Worm (Caenorhabditis elegans): Measurements from ENCODE around the gene mig-32.

DNA sequence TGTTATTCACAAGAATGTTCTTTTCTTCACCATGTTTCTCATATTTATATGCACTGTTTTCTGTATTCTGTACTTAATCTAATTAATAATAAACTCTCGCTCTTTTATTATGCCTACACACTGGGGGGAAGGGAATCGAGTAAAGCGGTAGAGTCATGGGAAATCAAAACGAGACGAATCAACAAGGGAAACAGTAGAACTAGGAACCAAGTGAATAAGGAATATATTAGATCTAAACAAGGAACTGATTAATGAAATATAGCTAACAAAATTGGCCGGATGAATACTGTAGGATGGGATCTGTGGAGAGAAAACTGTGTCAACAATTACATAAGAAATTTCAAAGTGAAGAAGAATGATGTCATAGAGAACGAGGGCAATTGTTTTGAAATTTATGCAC lies 43.0 kb upstream of the mig-32 start:
- TF ChIP-seq lin-35 (GFP tag; optimal IDR thresholded peaks at IDR 0.05) (no peak), F33H1.4 (GFP tag; IDR thresholded peaks at IDR 0.05) (no peak), F10E7.11 (tag; optimal IDR thresholded peaks at IDR 0.05) (no peak), athp-1 (tag; optimal IDR thresholded peaks at IDR 0.05) (no peak), snpc-4 (GFP tag; optimal IDR thresholded peaks at IDR 0.05) (no peak), snpc-4 (tag; optimal IDR thresholded peaks at IDR 0.05) (no peak), hrde-1 (tag; optimal IDR thresholded peaks at IDR 0.05; ENCODE audit: borderline replicate concordance) (peak; percentile 23)
